Fruit fly (Drosophila melanogaster) whole organism, embryonic: Measurements from ENCODE around the gene Kdm5.

Experiments used
- ATbp ChIP-seq: fragments of 200-800 bp; sonication (Bioruptor generic); optimal IDR thresholded peaks from 2 replicates; lab custom pipeline; 2017; ENCODE audit warnings: missing biosample characterization, mild to moderate bottlenecking, missing genetic modification characterization, missing genetic modification reagents
- CG10274 ChIP-seq: fragments of 200-800 bp; sonication (Bioruptor generic); optimal IDR thresholded peaks from 3 replicates; lab custom pipeline; 2017; ENCODE audit warnings: missing biosample characterization, mild to moderate bottlenecking, missing genetic modification characterization
- CG10431 ChIP-seq: fragments of 200-800 bp; sonication (Bioruptor generic); optimal IDR thresholded peaks from 3 replicates; lab custom pipeline; 2018; ENCODE audit warnings: missing biosample characterization, mild to moderate bottlenecking, missing genetic modification characterization
- CG10543 ChIP-seq: fragments of 200-800 bp; sonication (Bioruptor generic); optimal IDR thresholded peaks from 3 replicates; lab custom pipeline; 2017; ENCODE audit warnings: missing biosample characterization, mild to moderate bottlenecking, missing genetic modification characterization, moderate library complexity
- CG13894 ChIP-seq: fragments of 200-800 bp; sonication (Bioruptor generic); optimal IDR thresholded peaks from 3 replicates; lab custom pipeline; 2018; ENCODE audit warnings: missing biosample characterization, mild to moderate bottlenecking, missing genetic modification characterization, moderate library complexity
- CG14667 ChIP-seq: fragments of 200-800 bp; sonication (Bioruptor generic); IDR thresholded peaks from 2 replicates; pipeline ENCODE4 v1.3.6; 2022; ENCODE audit warnings: missing biosample characterization, missing genetic modification characterization
- CG15073 ChIP-seq: fragments of 200-800 bp; sonication (Bioruptor generic); optimal IDR thresholded peaks from 2 replicates; lab custom pipeline; 2016; ENCODE audit warnings: missing biosample characterization, missing genetic modification characterization
- CG1529 ChIP-seq: fragments of 200-800 bp; sonication (Bioruptor generic); optimal IDR thresholded peaks from 3 replicates; lab custom pipeline; 2018; ENCODE audit warnings: missing biosample characterization, missing genetic modification characterization
- CG16815 ChIP-seq: fragments of 200-800 bp; sonication (Bioruptor generic); optimal IDR thresholded peaks from 3 replicates; lab custom pipeline; 2017; ENCODE audit warnings: missing biosample characterization, mild to moderate bottlenecking, missing genetic modification characterization
- CG17802 ChIP-seq: fragments of 200-800 bp; sonication (Bioruptor generic); optimal IDR thresholded peaks from 2 replicates; lab custom pipeline; 2018; ENCODE audit warnings: missing biosample characterization, mild to moderate bottlenecking, missing genetic modification characterization, moderate library complexity
- CG17829 ChIP-seq: fragments of 200-800 bp; optimal IDR thresholded peaks from 2 replicates; lab custom pipeline; 2019; ENCODE audit warnings: missing biosample characterization, mild to moderate bottlenecking, missing genetic modification characterization, moderate library complexity
- CG2129 ChIP-seq: fragments of 200-800 bp; sonication (Bioruptor generic); IDR thresholded peaks from 2 replicates; pipeline ENCODE4 v1.3.6; 2022; ENCODE audit warnings: missing biosample characterization, missing genetic modification characterization; ENCODE audit not compliant: partially characterized antibody
- CG30403 ChIP-seq: fragments of 200-800 bp; sonication (Bioruptor generic); optimal IDR thresholded peaks from 3 replicates; lab custom pipeline; 2016; ENCODE audit warnings: missing biosample characterization, missing genetic modification characterization
- CG32532 ChIP-seq: fragments of 200-800 bp; sonication (Bioruptor generic); IDR thresholded peaks from 2 replicates; pipeline ENCODE4 v1.3.6; 2022; ENCODE audit warnings: missing biosample characterization, missing genetic modification characterization
- CG5245 ChIP-seq: fragments of 200-800 bp; sonication (Bioruptor generic); optimal IDR thresholded peaks from 3 replicates; lab custom pipeline; 2016; ENCODE audit warnings: missing biosample characterization, missing genetic modification characterization
- CG6175 ChIP-seq: fragments of 200-800 bp; sonication (Bioruptor generic); IDR thresholded peaks from 3 replicates; pipeline ENCODE4 v1.3.6; 2022; ENCODE audit warnings: missing biosample characterization, missing genetic modification characterization
- CG6654 ChIP-seq: fragments of 200-800 bp; sonication (Bioruptor generic); optimal IDR thresholded peaks from 2 replicates; lab custom pipeline; 2017; ENCODE audit warnings: missing biosample characterization, mild to moderate bottlenecking, missing genetic modification characterization
- CG6813 ChIP-seq: fragments of 200-800 bp; sonication (Bioruptor generic); optimal IDR thresholded peaks from 2 replicates; lab custom pipeline; 2017; ENCODE audit warnings: missing biosample characterization, missing genetic modification characterization, mild to moderate bottlenecking, moderate library complexity, missing genetic modification reagents
- CG6854 ChIP-seq: fragments of 200-800 bp; sonication (Bioruptor generic); optimal IDR thresholded peaks from 3 replicates; lab custom pipeline; 2017; ENCODE audit warnings: missing biosample characterization, mild to moderate bottlenecking, missing genetic modification characterization
- CG7786 ChIP-seq: fragments of 200-800 bp; sonication (Bioruptor generic); optimal IDR thresholded peaks from 2 replicates; lab custom pipeline; 2016; ENCODE audit warnings: missing biosample characterization, missing genetic modification characterization
- CG8290 ChIP-seq, 3 experiments: fragments of 200-800 bp; sonication (Bioruptor generic); optimal IDR thresholded peaks; 2 replicates each; lab custom pipeline; 2016 to 2019; ENCODE audit warnings: missing biosample characterization in 3 of 3, missing genetic modification characterization in 3 of 3, mild to moderate bottlenecking in 2 of 3, moderate library complexity in 1 of 3
- CG9797 ChIP-seq: fragments of 200-800 bp; sonication (Bioruptor generic); optimal IDR thresholded peaks from 3 replicates; lab custom pipeline; 2018; ENCODE audit warnings: missing biosample characterization, mild to moderate bottlenecking, missing genetic modification characterization
- Chrac-16 ChIP-seq: fragments of 200-800 bp; sonication (Bioruptor generic); optimal IDR thresholded peaks from 3 replicates; lab custom pipeline; 2016; ENCODE audit warnings: missing biosample characterization, missing genetic modification characterization
- Drgx ChIP-seq: fragments of 200-800 bp; sonication (Bioruptor generic); IDR thresholded peaks from 2 replicates; pipeline ENCODE4 v1.3.6; 2022; ENCODE audit warnings: missing biosample characterization, missing genetic modification characterization
- E2f1 ChIP-seq: fragments of 200-800 bp; sonication (Bioruptor generic); IDR thresholded peaks from 2 replicates; pipeline ENCODE4 v1.3.6; 2022; ENCODE audit warnings: missing biosample characterization, missing genetic modification characterization
- E2f2 ChIP-seq: fragments of 200-800 bp; sonication (Bioruptor generic); IDR thresholded peaks from 2 replicates; pipeline ENCODE4 v1.3.6; 2022; ENCODE audit warnings: missing biosample characterization, missing genetic modification characterization
- Meics ChIP-seq: fragments of 200-800 bp; sonication (Bioruptor generic); optimal IDR thresholded peaks from 2 replicates; lab custom pipeline; 2017; ENCODE audit warnings: missing biosample characterization, mild to moderate bottlenecking, missing genetic modification characterization
- Oaz ChIP-seq: fragments of 200-800 bp; sonication (Bioruptor generic); IDR thresholded peaks from 2 replicates; pipeline ENCODE4 v1.3.6; 2022; ENCODE audit warnings: missing biosample characterization, missing genetic modification characterization
- Optix ChIP-seq: fragments of 200-800 bp; sonication (Bioruptor generic); IDR thresholded peaks from 3 replicates; pipeline ENCODE4 v1.3.6; 2022; ENCODE audit warnings: missing biosample characterization, missing genetic modification characterization
- PHDP ChIP-seq: fragments of 200-800 bp; sonication (Bioruptor generic); optimal IDR thresholded peaks from 3 replicates; lab custom pipeline; 2018; ENCODE audit warnings: missing biosample characterization, mild to moderate bottlenecking, missing genetic modification characterization, moderate library complexity
- Sry-δ ChIP-seq: fragments of 200-800 bp; sonication (Bioruptor generic); optimal IDR thresholded peaks from 2 replicates; lab custom pipeline; 2016; ENCODE audit warnings: missing biosample characterization, missing genetic modification characterization
- ac ChIP-seq: fragments of 200-800 bp; sonication (Bioruptor generic); optimal IDR thresholded peaks from 3 replicates; lab custom pipeline; 2017; ENCODE audit warnings: missing biosample characterization, mild to moderate bottlenecking, missing genetic modification characterization
- cwo ChIP-seq: fragments of 200-800 bp; sonication (Bioruptor generic); optimal IDR thresholded peaks from 3 replicates; lab custom pipeline; 2017; ENCODE audit warnings: missing biosample characterization, missing genetic modification characterization, mild to moderate bottlenecking, moderate library complexity, missing genetic modification reagents
- dan ChIP-seq: fragments of 200-800 bp; sonication (Bioruptor generic); IDR thresholded peaks from 2 replicates; pipeline ENCODE4 v1.3.6; 2022; ENCODE audit warnings: missing biosample characterization, missing genetic modification characterization
- dm ChIP-seq: fragments of 200-800 bp; sonication (Bioruptor generic); optimal IDR thresholded peaks from 3 replicates; lab custom pipeline; 2016; ENCODE audit warnings: missing biosample characterization, missing genetic modification characterization
- fd64A ChIP-seq: fragments of 200-800 bp; sonication (Bioruptor generic); optimal IDR thresholded peaks from 3 replicates; lab custom pipeline; 2018; ENCODE audit warnings: missing biosample characterization, mild to moderate bottlenecking, missing genetic modification characterization
- gem ChIP-seq: fragments of 200-800 bp; sonication (Bioruptor generic); optimal IDR thresholded peaks from 2 replicates; lab custom pipeline; 2019; ENCODE audit warnings: missing biosample characterization, mild to moderate bottlenecking, missing genetic modification characterization, moderate library complexity
- grau ChIP-seq: fragments of 200-800 bp; optimal IDR thresholded peaks from 3 replicates; lab custom pipeline; 2019; ENCODE audit warnings: missing biosample characterization, mild to moderate bottlenecking, missing genetic modification characterization, moderate library complexity
- ham ChIP-seq: fragments of 200-800 bp; sonication (Bioruptor generic); IDR thresholded peaks from 2 replicates; pipeline ENCODE4 v1.3.6; 2022; ENCODE audit warnings: missing biosample characterization, missing genetic modification characterization
- hb ChIP-seq: fragments of 200-800 bp; sonication (Bioruptor generic); IDR thresholded peaks from 3 replicates; pipeline ENCODE4 v1.3.6; 2022; ENCODE audit warnings: missing biosample characterization, missing genetic modification characterization; ENCODE audit not compliant: partially characterized antibody
- nom ChIP-seq: fragments of 200-800 bp; sonication (Bioruptor generic); optimal IDR thresholded peaks from 2 replicates; lab custom pipeline; 2017; ENCODE audit warnings: missing biosample characterization, missing genetic modification characterization, mild to moderate bottlenecking, moderate library complexity, missing genetic modification reagents
- pita ChIP-seq: fragments of 200-800 bp; sonication (Bioruptor generic); optimal IDR thresholded peaks from 2 replicates; lab custom pipeline; 2017; ENCODE audit warnings: missing biosample characterization, mild to moderate bottlenecking, missing genetic modification characterization
- prd ChIP-seq, 3 experiments: fragments of >200 bp in 2 of 3; fragments of 200-800 bp in 1 of 3; sonication (Bioruptor generic) in 1 of 3; optimal IDR thresholded peaks in 2 of 3; IDR thresholded peaks in 1 of 3; 2 replicates in 2 of 3; 3 replicates in 1 of 3; pipeline versions ENCODE4 v1.3.6 to Lab custom; 2017 to 2022; ENCODE audit warnings: missing biosample characterization in 1 of 3, missing genetic modification characterization in 1 of 3
- ranshi ChIP-seq: fragments of 200-800 bp; sonication (Bioruptor generic); IDR thresholded peaks from 2 replicates; pipeline ENCODE4 v1.3.6; 2022; ENCODE audit warnings: missing biosample characterization, missing genetic modification characterization
- sens ChIP-seq: fragments of 200-800 bp; sonication (Bioruptor generic); peaks from one replicate; lab custom pipeline; 2016; ENCODE audit warnings: missing biosample characterization, missing genetic modification characterization
- ssp ChIP-seq: fragments of 200-800 bp; sonication (Bioruptor generic); IDR thresholded peaks from 2 replicates; pipeline ENCODE4 v1.3.6; 2022; ENCODE audit warnings: missing biosample characterization, missing genetic modification characterization
- tio ChIP-seq: fragments of 200-800 bp; sonication (Bioruptor generic); optimal IDR thresholded peaks from 2 replicates; lab custom pipeline; 2017; ENCODE audit warnings: missing biosample characterization, missing genetic modification characterization, inconsistent platforms
- ttk ChIP-seq: fragments of 200-800 bp; sonication (Bioruptor generic); IDR thresholded peaks from 2 replicates; pipeline ENCODE4 v2.1.2; 2022; ENCODE audit warnings: missing biosample characterization, missing genetic modification characterization
- wek ChIP-seq: fragments of 200-800 bp; sonication (Bioruptor generic); optimal IDR thresholded peaks from 3 replicates; lab custom pipeline; 2018; ENCODE audit warnings: missing biosample characterization, mild to moderate bottlenecking, missing genetic modification characterization, moderate library complexity
- zen ChIP-seq: fragments of 200-800 bp; sonication (Bioruptor generic); optimal IDR thresholded peaks from 3 replicates; lab custom pipeline; 2018; ENCODE audit warnings: missing biosample characterization, mild to moderate bottlenecking, missing genetic modification characterization, moderate library complexity

Gene Kdm5

dm6 chr2L:5972005-5972404, 27.3 kb downstream of the Kdm5 start (continued):
- TF ChIP-seq CG32532 (peak; percentile 51; the same call in 1 of the 2 replicates), CG6813 (GFP tag; lab: Kevin White, UChicago) (no peak), PHDP (tag; lab: Kevin White, UChicago) (peak; percentile 23), ac (GFP tag; lab: Kevin White, UChicago) (no peak), CG17802 (no peak), fd64A (no peak), Sry-δ (GFP tag; lab: Kevin White, UChicago) (no peak), E2f1 (peak; percentile 38; the same call in 1 of the 2 replicates), Optix (no peak), sens (peak; percentile 83), CG6175 (GFP tag; lab: Robert Waterston, UW) (no peak), CG8290 (GFP tag; optimal IDR thresholded peaks at IDR 0.05; lab: Kevin White, UChicago) (no peak), CG8290 (tag; optimal IDR thresholded peaks at IDR 0.05; lab: Kevin White, UChicago) (peak in 1 of 2 experiments; percentile 60), dm (GFP tag; lab: Kevin White, UChicago) (no peak), CG6854 (no peak), grau (tag; lab: Kevin White, UChicago) (peak; percentile 53), Chrac-16 (GFP tag; lab: Kevin White, UChicago) (peak; percentile 4), CG6654 (GFP tag; lab: Kevin White, UChicago) (no peak), ATbp (GFP tag; lab: Kevin White, UChicago) (peak; percentile 27), CG13894 (no peak), hb (no peak), prd (optimal IDR thresholded peaks at IDR 0.05; lab: Kevin White, UChicago) (no peak), prd (GFP tag; IDR thresholded peaks at IDR 0.05; lab: Robert Waterston, UW) (peak; percentile 61), Drgx (GFP tag; lab: Robert Waterston, UW) (no peak), ssp (GFP tag; lab: Robert Waterston, UW) (peak; percentile 37; the same call in 1 of the 2 replicates), ranshi (GFP tag; lab: Robert Waterston, UW) (peak; percentile 45; the same call in 1 of the 2 replicates), CG1529 (GFP tag; lab: Kevin White, UChicago) (no peak), CG5245 (no peak), dan (GFP tag; lab: Robert Waterston, UW) (no peak), pita (GFP tag; lab: Kevin White, UChicago) (no peak), ham (GFP tag; lab: Robert Waterston, UW) (no peak), Oaz (GFP tag; lab: Robert Waterston, UW) (no peak), cwo (GFP tag; lab: Kevin White, UChicago) (no peak), CG2129 (GFP tag; lab: Robert Waterston, UW) (no peak), gem (tag; lab: Kevin White, UChicago) (peak; percentile 59), Meics (no peak), CG7786 (GFP tag; lab: Kevin White, UChicago) (no peak), wek (GFP tag; lab: Kevin White, UChicago) (no peak), CG10543 (GFP tag; lab: Kevin White, UChicago) (no peak), ttk (GFP tag; lab: Robert Waterston, UW) (peak; percentile 39; the same call in 1 of the 2 replicates), tio (GFP tag; lab: Kevin White, UChicago) (no peak), E2f2 (GFP tag; lab: Robert Waterston, UW) (peak; percentile 36; the same call in 1 of the 2 replicates), CG17829 (tag; lab: Kevin White, UChicago) (no peak), CG15073 (GFP tag; lab: Kevin White, UChicago) (no peak), CG14667 (GFP tag; lab: Robert Waterston, UW) (0 out of 2 replicates have a peak, but pooled peaks have one; percentile 30), CG10431 (GFP tag; lab: Kevin White, UChicago) (no peak), CG16815 (GFP tag; lab: Kevin White, UChicago) (peak; percentile 9), CG10274 (no peak), CG30403 (GFP tag; lab: Kevin White, UChicago) (peak; percentile 56), zen (no peak), nom (GFP tag; lab: Kevin White, UChicago) (no peak), CG9797 (GFP tag; lab: Kevin White, UChicago) (no peak)
